Worm (Caenorhabditis elegans): ENCODE data around the gene F18A11.3.

F18A11.3 gene

ce11 chrII:13013966-13014365 is 22.7 kb downstream of the F18A11.3 start, which contains the start of gene F18A11.5 (continued):
- TF ChIP-seq D2030.7 (GFP tag; IDR thresholded peaks at IDR 0.05) (no peak), tbp1 (GFP tag; optimal IDR thresholded peaks at IDR 0.05) (no peak), somi-1 (GFP tag; optimal IDR thresholded peaks at IDR 0.05) (no peak), lsl-1 (GFP tag; optimal IDR thresholded peaks at IDR 0.05) (no peak), snpc-3.4 (tag; optimal IDR thresholded peaks at IDR 0.05) (peak; percentile 33), lsy-27 (tag; optimal IDR thresholded peaks at IDR 0.05; ENCODE audit: borderline replicate concordance, insufficient read depth) (no peak), nhr-90 (tag; optimal IDR thresholded peaks at IDR 0.05) (no peak), efl-1 (GFP tag; optimal IDR thresholded peaks at IDR 0.05) (no peak), mes-4 (tag; optimal IDR thresholded peaks at IDR 0.05) (no peak), attf-3 (GFP tag; conservative IDR thresholded peaks at IDR 0.05) (no peak), ztf-25 (GFP tag; IDR thresholded peaks at IDR 0.05) (peak; percentile 46; the same call in 1 of the 2 replicates), atf-7 (tag; optimal IDR thresholded peaks at IDR 0.05) (no peak)

DNA sequence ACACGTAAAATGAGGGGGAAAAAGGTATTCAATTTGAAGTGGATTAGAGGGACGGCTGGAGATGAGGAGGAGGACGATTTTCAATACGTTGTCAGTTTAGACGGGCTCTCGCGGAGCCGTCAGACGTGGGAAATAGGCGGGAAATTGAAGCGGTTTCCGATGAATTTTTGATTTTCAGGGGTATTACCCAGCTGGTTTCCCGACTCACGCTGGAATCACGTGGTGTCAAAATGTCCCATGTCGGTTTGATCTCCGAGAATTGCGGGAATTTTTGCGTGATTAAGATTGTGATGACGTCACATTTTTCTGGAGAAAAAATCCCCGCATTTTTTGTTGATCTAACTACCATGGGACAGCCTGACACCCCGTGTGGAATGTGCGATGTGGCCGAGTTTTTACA is 24.0 kb downstream of the F18A11.3 start:
- TF ChIP-seq ztf-25 (GFP tag; IDR thresholded peaks at IDR 0.05) (no peak), sdz-38 (tag; optimal IDR thresholded peaks at IDR 0.05) (no peak), atf-7 (tag; optimal IDR thresholded peaks at IDR 0.05) (peak; percentile 21), hmg-1.2 (GFP tag; IDR thresholded peaks at IDR 0.05) (no peak)

ce11 chrII:13007717-13008461 is 28.8 kb downstream of the F18A11.3 start, which contains the start of gene oig-2:
Gene oig-2, minus strand, starts transcription at chrII:13008164.
- TF ChIP-seq ztf-6 (GFP tag; IDR thresholded peaks at IDR 0.05) (no peak), athp-1 (tag; optimal IDR thresholded peaks at IDR 0.05) (no peak), F22D6.2 (tag; optimal IDR thresholded peaks at IDR 0.05) (no peak), B0336.3 (GFP tag; IDR thresholded peaks at IDR 0.05) (no peak)

DNA sequence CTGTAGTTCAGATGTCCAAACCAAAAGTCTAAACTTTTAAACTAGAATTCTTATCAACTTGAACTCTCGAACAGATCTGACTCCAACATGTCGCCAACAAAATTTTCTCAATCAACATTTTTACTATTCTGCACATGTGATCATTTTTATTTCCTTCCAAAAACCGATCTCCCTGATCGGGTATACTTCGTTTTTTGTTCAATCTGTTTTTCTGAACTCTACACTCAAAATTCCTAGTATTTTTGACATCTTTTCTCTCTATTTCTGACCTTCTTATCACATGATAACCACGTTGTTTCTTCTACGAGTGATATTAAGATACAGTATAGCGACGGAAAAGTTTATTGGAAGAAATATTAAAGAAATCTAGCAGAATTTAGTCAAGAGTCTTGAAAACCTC is 30.4 kb downstream of the F18A11.3 start:
- TF ChIP-seq nhr-80 (tag; optimal IDR thresholded peaks at IDR 0.05) (peak; percentile 54), ztf-22 (GFP tag; optimal IDR thresholded peaks at IDR 0.05) (peak; percentile 37), dpff-1 (tag; optimal IDR thresholded peaks at IDR 0.05) (no peak), lin-40 (tag; optimal IDR thresholded peaks at IDR 0.05) (peak; percentile 0), ztf-26 (tag; optimal IDR thresholded peaks at IDR 0.05) (peak; percentile 35), F55B11.4 (tag; optimal IDR thresholded peaks at IDR 0.05; ENCODE audit: borderline replicate concordance, insufficient read depth) (no peak), madf-10 (tag; optimal IDR thresholded peaks at IDR 0.05) (no peak)

ce11 chrII:13004872-13005252 is 31.8 kb downstream of the F18A11.3 start:
- no peak for TF ChIP-seq rcor-1 (GFP tag; IDR thresholded peaks at IDR 0.05)
- TF ChIP-seq nfya-1 (tag; optimal IDR thresholded peaks at IDR 0.05; ENCODE audit: borderline replicate concordance, insufficient read depth) = no peak
- TF ChIP-seq xnd-1 (tag; optimal IDR thresholded peaks at IDR 0.05) = no peak
- TF ChIP-seq somi-1 (GFP tag; optimal IDR thresholded peaks at IDR 0.05) = no peak
- TF ChIP-seq ztf-6 (GFP tag; IDR thresholded peaks at IDR 0.05) = no peak
- no peak for TF ChIP-seq lsy-27 (tag; optimal IDR thresholded peaks at IDR 0.05; ENCODE audit: borderline replicate concordance, insufficient read depth)
- TF ChIP-seq ccch-3 (GFP tag; optimal IDR thresholded peaks at IDR 0.05) = no peak
- no peak for TF ChIP-seq F57A8.1 (GFP tag; optimal IDR thresholded peaks at IDR 0.05)
- no peak for TF ChIP-seq snpc-1.3 (tag; optimal IDR thresholded peaks at IDR 0.05; ENCODE audit: insufficient read depth)
- no peak for TF ChIP-seq tbx-9 (tag; optimal IDR thresholded peaks at IDR 0.05; ENCODE audit: borderline replicate concordance)
- no peak for TF ChIP-seq sptf-2 (GFP tag; optimal IDR thresholded peaks at IDR 0.05)
- no peak for TF ChIP-seq F22D6.2 (tag; optimal IDR thresholded peaks at IDR 0.05)
- TF ChIP-seq madf-6 (GFP tag; IDR thresholded peaks at IDR 0.05) = no peak
- no peak for TF ChIP-seq nhr-90 (tag; optimal IDR thresholded peaks at IDR 0.05)
- no peak for TF ChIP-seq mes-4 (tag; optimal IDR thresholded peaks at IDR 0.05)
- TF ChIP-seq nfyb-1 (GFP tag; IDR thresholded peaks at IDR 0.05) = no peak
- TF ChIP-seq hmg-20 (GFP tag; IDR thresholded peaks at IDR 0.05) = no peak
- no peak for TF ChIP-seq ZK185.1 (tag; optimal IDR thresholded peaks at IDR 0.05; ENCODE audit: poor library complexity, severe bottlenecking)
- no peak for TF ChIP-seq pbrm-1 (GFP tag; IDR thresholded peaks at IDR 0.05)

All from whole organism, young adult.